Worm (Caenorhabditis elegans) whole organism, L3 larva: ENCODE measurements around the gene spe-6.

Source experiments
- ceh-16 ChIP-seq: sonication (generic microtip); optimal IDR thresholded peaks from 2 replicates; lab custom pipeline; 2017; ENCODE audit warnings: missing biosample characterization, missing genetic modification characterization
- elt-1 ChIP-seq: fragments of 150-350 bp; optimal IDR thresholded peaks from 2 replicates; lab custom pipeline; 2014; ENCODE audit warnings: missing biosample characterization, missing genetic modification characterization
- nhr-28 ChIP-seq: fragments of 150-350 bp; optimal IDR thresholded peaks from 2 replicates; lab custom pipeline; 2014; ENCODE audit warnings: missing biosample characterization, missing genetic modification characterization
- skn-1 ChIP-seq: fragments of 150-350 bp; optimal IDR thresholded peaks from 2 replicates; lab custom pipeline; 2014; ENCODE audit warnings: missing biosample characterization, missing genetic modification characterization
- ztf-4 ChIP-seq: fragments of 150-350 bp; optimal IDR thresholded peaks from 2 replicates; lab custom pipeline; 2014; ENCODE audit warnings: missing biosample characterization, missing genetic modification characterization

DNA sequence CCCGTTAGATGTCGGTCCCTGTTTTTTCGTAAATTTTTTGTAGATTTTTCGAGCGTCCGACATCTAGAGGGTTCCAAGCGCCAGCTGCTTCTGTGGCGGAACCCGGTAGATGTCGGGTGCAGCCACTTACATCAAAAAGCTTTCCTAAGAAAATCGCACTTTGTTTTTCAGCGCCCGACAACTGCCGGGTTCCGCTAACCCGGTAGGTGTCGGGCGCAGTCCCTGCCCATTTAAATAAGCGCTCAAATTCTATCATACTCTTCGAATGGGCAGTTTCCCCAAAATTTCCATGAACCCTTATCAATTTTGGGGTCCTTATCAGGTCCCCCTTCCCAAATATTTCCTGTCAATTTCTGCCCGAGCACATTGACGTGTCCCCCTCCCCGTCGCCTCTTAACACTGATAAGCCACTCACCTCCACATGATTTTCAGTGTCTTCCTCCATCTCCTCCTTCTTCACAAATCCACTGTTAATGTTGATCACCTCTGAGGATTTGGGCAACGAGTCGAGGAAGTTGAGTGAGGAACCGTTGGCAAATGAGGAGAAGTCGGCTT is 39.8 kb upstream of the spe-6 start:
- TF ChIP-seq ceh-16 = no peak
- no peak for TF ChIP-seq elt-1 (tag; lab: Kevin White, UChicago)
- TF ChIP-seq skn-1 = no peak
- TF ChIP-seq ztf-4 (tag; lab: Kevin White, UChicago) = no peak
- TF ChIP-seq nhr-28 (tag; lab: Kevin White, UChicago) = no peak
